Worm (Caenorhabditis elegans): ENCODE measurements around the gene C16C10.2.
A peak's percentile ranks its signal among the peaks of the same experiment; 100 is the strongest.

Gene C16C10.2

DNA sequence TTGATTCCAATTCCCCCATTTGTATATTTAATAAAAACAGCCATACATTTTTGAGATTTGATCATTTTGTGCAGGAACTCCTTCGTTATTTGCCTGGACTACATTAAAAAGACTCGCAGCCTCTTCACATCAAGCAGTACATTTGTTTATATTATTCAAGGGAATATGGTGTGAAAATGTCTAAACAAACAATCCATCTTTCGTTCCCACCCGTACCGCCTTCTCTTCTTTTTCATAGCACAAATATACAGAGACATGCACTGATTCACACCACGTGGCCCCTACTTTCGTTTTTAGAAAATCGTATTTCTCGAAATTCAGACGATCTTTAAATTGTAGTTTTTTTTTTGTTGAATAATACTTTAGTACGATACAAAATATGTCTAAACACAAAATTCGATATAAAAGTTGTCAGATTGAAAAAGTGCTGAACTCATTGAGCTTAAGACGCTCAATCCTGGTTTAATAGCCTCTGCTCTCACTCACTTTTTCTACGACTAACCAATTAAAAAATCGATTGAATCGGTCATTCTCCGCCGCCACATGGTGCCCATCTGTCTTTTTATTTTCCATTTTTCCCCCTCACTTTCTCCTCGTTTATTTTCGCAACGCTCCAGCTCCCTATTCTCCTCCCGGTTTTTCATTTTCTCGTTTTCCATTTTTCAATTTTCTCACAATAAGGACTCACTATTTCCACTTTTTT, 17.0 kb upstream of the C16C10.2 start (continued):
- peak; percentile 94 for TF ChIP-seq Y53G8AR.9 (GFP tag; conservative IDR thresholded peaks at IDR 0.05)
- no peak for TF ChIP-seq aptf-3 (GFP tag; IDR thresholded peaks at IDR 0.05)
- no peak for TF ChIP-seq ztf-22 (GFP tag; optimal IDR thresholded peaks at IDR 0.05)
- TF ChIP-seq ccch-3 (GFP tag; optimal IDR thresholded peaks at IDR 0.05) = no peak
- no peak for TF ChIP-seq hlh-12 (tag; optimal IDR thresholded peaks at IDR 0.05)
- TF ChIP-seq ztf-25 (GFP tag; IDR thresholded peaks at IDR 0.05) = no peak
- no peak for TF ChIP-seq F57A8.1 (GFP tag; optimal IDR thresholded peaks at IDR 0.05)
- TF ChIP-seq hmg-1.2 (GFP tag; IDR thresholded peaks at IDR 0.05) = peak; percentile 36; the same call in 1 of the 2 replicates
- TF ChIP-seq mes-4 (tag; optimal IDR thresholded peaks at IDR 0.05) = no peak
- no peak for TF ChIP-seq F37B4.10 (GFP tag; IDR thresholded peaks at IDR 0.05)
- TF ChIP-seq madf-10 (tag; optimal IDR thresholded peaks at IDR 0.05) = peak; percentile 33
- TF ChIP-seq tlf-1 (GFP tag; optimal IDR thresholded peaks at IDR 0.05) = peak; percentile 77
- no peak for TF ChIP-seq Y53F4B.3 (GFP tag; IDR thresholded peaks at IDR 0.05)
- TF ChIP-seq nhr-90 (tag; optimal IDR thresholded peaks at IDR 0.05) = peak; percentile 59
- TF ChIP-seq hmg-20 (GFP tag; IDR thresholded peaks at IDR 0.05) = peak; percentile 81
- no peak for TF ChIP-seq zfh-2 (GFP tag; conservative IDR thresholded peaks at IDR 0.05)
- TF ChIP-seq ceh-100 (GFP tag; IDR thresholded peaks at IDR 0.05) = no peak; the same call in 1 of the 2 replicates
- peak; percentile 39 for TF ChIP-seq K12H6.12 (tag; optimal IDR thresholded peaks at IDR 0.05)
- peak; percentile 63 for TF ChIP-seq F10E7.11 (tag; optimal IDR thresholded peaks at IDR 0.05)
- TF ChIP-seq die-1 (tag; optimal IDR thresholded peaks at IDR 0.05) = no peak
- TF ChIP-seq egl-18 (GFP tag; IDR thresholded peaks at IDR 0.05) = no peak
- peak; percentile 42 for TF ChIP-seq ceh-27 (GFP tag; optimal IDR thresholded peaks at IDR 0.05)
- no peak for TF ChIP-seq F55B11.4 (tag; optimal IDR thresholded peaks at IDR 0.05; ENCODE audit: borderline replicate concordance, insufficient read depth)
- TF ChIP-seq tbp1 (GFP tag; optimal IDR thresholded peaks at IDR 0.05) = peak; percentile 41
- TF ChIP-seq T26A5.8 (tag; optimal IDR thresholded peaks at IDR 0.05) = no peak
- no peak for TF ChIP-seq ceh-58 (GFP tag; IDR thresholded peaks at IDR 0.05)
- TF ChIP-seq lin-26 (GFP tag; IDR thresholded peaks at IDR 0.05) = peak; percentile 41; the same call in 1 of the 2 replicates
- TF ChIP-seq ekl-4 (GFP tag; IDR thresholded peaks at IDR 0.05) = peak; percentile 83
- no peak for TF ChIP-seq F39B2.1 (GFP tag; IDR thresholded peaks at IDR 0.05)
- no peak for TF ChIP-seq nhr-27 (tag; optimal IDR thresholded peaks at IDR 0.05)
- TF ChIP-seq cebp-1 (GFP tag; IDR thresholded peaks at IDR 0.05) = no peak
- TF ChIP-seq cebp-1 (tag; optimal IDR thresholded peaks at IDR 0.05) = peak; percentile 62
- TF ChIP-seq egl-44 (GFP tag; IDR thresholded peaks at IDR 0.05) = no peak
- TF ChIP-seq ceh-40 (GFP tag; IDR thresholded peaks at IDR 0.05) = peak; percentile 64; the same call in 1 of the 2 replicates

- TF ChIP-seq ceh-91 (GFP tag; IDR thresholded peaks at IDR 0.05) (no peak), tlf-1 (GFP tag; optimal IDR thresholded peaks at IDR 0.05) (peak; percentile 13), hmg-1.2 (GFP tag; IDR thresholded peaks at IDR 0.05) (0 out of 2 replicates have a peak, but pooled peaks have one; percentile 11), lsy-27 (tag; optimal IDR thresholded peaks at IDR 0.05; ENCODE audit: borderline replicate concordance, insufficient read depth) (no peak), ama-1 (optimal IDR thresholded peaks at IDR 0.05) (no peak), ama-1 (GFP tag; optimal IDR thresholded peaks at IDR 0.05) (peak in 1 of 2 experiments; percentile 66), zim-3 (tag; optimal IDR thresholded peaks at IDR 0.05) (no peak), cebp-2 (GFP tag; IDR thresholded peaks at IDR 0.05) (0 out of 2 replicates have a peak, but pooled peaks have one; percentile 57)
Measured at ce11 chrIII:4194349-4195110, 16.1 kb upstream of the C16C10.2 start.
